Worm (Caenorhabditis elegans): ENCODE data around the gene dhs-19.
"Not testable (repeated sequence)": the region's sequence is repeated elsewhere in the genome, so short reads cannot be mapped to it uniquely, and the experiment has no call there.

ce11 chrV:11475638-11476037 is 14.6 kb downstream of the dhs-19 start, which contains the start of gene T11F9.7:
- TF ChIP-seq hnd-1 (tag; optimal IDR thresholded peaks at IDR 0.05); pes-1 (GFP tag; IDR thresholded peaks at IDR 0.05); tbx-11 (GFP tag; IDR thresholded peaks at IDR 0.05); ama-1 (optimal IDR thresholded peaks at IDR 0.05); tbx-37 (GFP tag; conservative IDR thresholded peaks at IDR 0.05); scrt-1 (GFP tag; IDR thresholded peaks at IDR 0.05); aly-1 (tag; optimal IDR thresholded peaks at IDR 0.05); ceh-36 (tag; optimal IDR thresholded peaks at IDR 0.05); tra-4 (tag; optimal IDR thresholded peaks at IDR 0.05); flt-1 (GFP tag; IDR thresholded peaks at IDR 0.05); sea-1 (GFP tag; conservative IDR thresholded peaks at IDR 0.05); ets-7 (tag; optimal IDR thresholded peaks at IDR 0.05): not testable (repeated sequence)

All from whole organism, early embryonic.